Worm (Caenorhabditis elegans) whole organism, L4 larva: ENCODE data around the gene F48E8.2.

Experiments
- F37D6.2 ChIP-seq: sonication (generic microtip); optimal IDR thresholded peaks from 2 replicates; lab custom pipeline; 2016; ENCODE audit warnings: mild to moderate bottlenecking, missing genetic modification characterization, missing compliant biosample characterization
- F49E8.2 ChIP-seq: sonication (generic microtip); optimal IDR thresholded peaks from 2 replicates; lab custom pipeline; 2016; ENCODE audit warnings: missing compliant biosample characterization, mild to moderate bottlenecking, missing genetic modification characterization, borderline replicate concordance
- Y48G9A.11 ChIP-seq: fragments of 200-800 bp; sonication (Bioruptor generic); IDR thresholded peaks from 2 replicates; pipeline ENCODE4 v1.3.6; 2022; ENCODE audit warnings: missing genetic modification reagents, missing genetic modification characterization, missing compliant biosample characterization
- Y75B8A.6 ChIP-seq: fragments of 200-800 bp; sonication (Bioruptor generic); IDR thresholded peaks from 2 replicates; pipeline ENCODE4 v1.3.6; 2022; ENCODE audit warnings: missing genetic modification reagents, missing genetic modification characterization, missing compliant biosample characterization
- aha-1 ChIP-seq: fragments of 150-350 bp; peaks from one replicate; lab custom pipeline; 2014; ENCODE audit warnings: missing biosample characterization, missing genetic modification characterization
- ama-1 ChIP-seq: fragments of 150-350 bp; optimal IDR thresholded peaks from 2 replicates; lab custom pipeline; 2014; ENCODE audit warnings: inconsistent platforms, mixed read lengths
- ceh-28 ChIP-seq: fragments of 150-350 bp; optimal IDR thresholded peaks from 2 replicates; lab custom pipeline; 2014; ENCODE audit warnings: missing biosample characterization, missing genetic modification reagents, missing genetic modification characterization
- ceh-32 ChIP-seq: sonication (generic microtip); optimal IDR thresholded peaks from 2 replicates; lab custom pipeline; 2016; ENCODE audit warnings: mild to moderate bottlenecking, missing genetic modification characterization, missing compliant biosample characterization; ENCODE audit not compliant: poor library complexity
- cey-2 ChIP-seq: sonication (generic microtip); optimal IDR thresholded peaks from 3 replicates; lab custom pipeline; 2017; ENCODE audit warnings: missing genetic modification characterization, mild to moderate bottlenecking, missing compliant biosample characterization, antibody characterized with exemption, borderline replicate concordance; ENCODE audit not compliant: insufficient read depth
- ctbp-1 ChIP-seq: fragments of 200-800 bp; sonication (Bioruptor generic); IDR thresholded peaks from 2 replicates; pipeline ENCODE4 v1.3.6; 2022; ENCODE audit warnings: missing genetic modification reagents, missing genetic modification characterization, missing compliant biosample characterization
- daf-16 ChIP-seq, 3 experiments: sonication (generic microtip); optimal IDR thresholded peaks; 2 replicates each; lab custom pipeline; 2016 to 2017; ENCODE audit warnings: missing genetic modification characterization in 3 of 3, missing genetic modification reagents in 3 of 3, mild to moderate bottlenecking in 2 of 3, missing compliant biosample characterization in 2 of 3, missing biosample characterization in 1 of 3, moderate library complexity in 1 of 3
- dmd-6 ChIP-seq: fragments of 200-800 bp; sonication (Bioruptor generic); IDR thresholded peaks from 2 replicates; pipeline ENCODE4 v1.3.6; 2022; ENCODE audit warnings: missing genetic modification reagents, missing genetic modification characterization, missing compliant biosample characterization
- dmd-8 ChIP-seq: fragments of 200-800 bp; sonication (Bioruptor generic); IDR thresholded peaks from 2 replicates; pipeline ENCODE4 v1.3.6; 2022; ENCODE audit warnings: missing genetic modification characterization, missing compliant biosample characterization
- dpl-1 ChIP-seq: fragments of 150-350 bp; optimal IDR thresholded peaks from 2 replicates; lab custom pipeline; 2014; ENCODE audit warnings: missing biosample characterization, missing genetic modification reagents, missing genetic modification characterization
- duxl-1 ChIP-seq: sonication (generic microtip); optimal IDR thresholded peaks from 2 replicates; lab custom pipeline; 2016; ENCODE audit warnings: mild to moderate bottlenecking, missing genetic modification characterization, moderate library complexity, missing compliant biosample characterization; ENCODE audit not compliant: poor library complexity
- dve-1 ChIP-seq: sonication (generic microtip); optimal IDR thresholded peaks from 2 replicates; lab custom pipeline; 2017; ENCODE audit warnings: antibody characterized with exemption, mild to moderate bottlenecking, missing genetic modification characterization, missing compliant biosample characterization; ENCODE audit not compliant: insufficient read depth
- fkh-10 ChIP-seq: fragments of 150-350 bp; optimal IDR thresholded peaks from 2 replicates; lab custom pipeline; 2014; ENCODE audit warnings: missing biosample characterization, missing genetic modification reagents, missing genetic modification characterization
- hlh-11 ChIP-seq: fragments of 200-800 bp; sonication (Bioruptor generic); optimal IDR thresholded peaks from 2 replicates; lab custom pipeline; 2018; ENCODE audit warnings: mild to moderate bottlenecking, missing genetic modification characterization, missing compliant biosample characterization
- hlh-30 ChIP-seq: sonication (generic microtip); optimal IDR thresholded peaks from 2 replicates; lab custom pipeline; 2017; ENCODE audit warnings: antibody characterized with exemption, mild to moderate bottlenecking, missing genetic modification characterization, missing compliant biosample characterization; ENCODE audit not compliant: insufficient read depth
- lin-13 ChIP-seq: fragments of 150-350 bp; optimal IDR thresholded peaks from 2 replicates; lab custom pipeline; 2014; ENCODE audit warnings: missing biosample characterization, missing genetic modification reagents, missing genetic modification characterization
- lin-38 ChIP-seq: fragments of 200-800 bp; sonication (Bioruptor generic); IDR thresholded peaks from 2 replicates; pipeline ENCODE4 v1.3.6; 2022; ENCODE audit warnings: missing genetic modification reagents, missing genetic modification characterization, missing compliant biosample characterization
- lsy-2 ChIP-seq, 2 experiments: fragments of 150-350 bp in 1 of 2; sonication (generic microtip) in 1 of 2; optimal IDR thresholded peaks; 2 replicates each; lab custom pipeline; 2014 to 2017; ENCODE audit warnings: missing biosample characterization in 2 of 2, missing genetic modification characterization in 2 of 2
- mep-1 ChIP-seq: fragments of 150-350 bp; sonication (generic microtip); optimal IDR thresholded peaks from 3 replicates; lab custom pipeline; 2014; ENCODE audit warnings: missing biosample characterization, missing genetic modification characterization
- mes-2 ChIP-seq: sonication (generic microtip); optimal IDR thresholded peaks from 2 replicates; lab custom pipeline; 2016; ENCODE audit warnings: missing genotype, mild to moderate bottlenecking, missing genetic modification characterization, missing compliant biosample characterization; ENCODE audit not compliant: poor library complexity, severe bottlenecking
- nhr-11 ChIP-seq: fragments of 150-350 bp; optimal IDR thresholded peaks from 2 replicates; lab custom pipeline; 2014; ENCODE audit warnings: missing biosample characterization, missing genetic modification characterization
- nhr-28 ChIP-seq: fragments of 150-350 bp; optimal IDR thresholded peaks from 2 replicates; lab custom pipeline; 2014; ENCODE audit warnings: missing biosample characterization, missing genetic modification characterization
- nhr-6 ChIP-seq: fragments of 150-350 bp; optimal IDR thresholded peaks from 2 replicates; lab custom pipeline; 2014; ENCODE audit warnings: missing biosample characterization, missing genetic modification characterization
- nhr-76 ChIP-seq: fragments of 150-350 bp; optimal IDR thresholded peaks from 2 replicates; lab custom pipeline; 2014; ENCODE audit warnings: missing biosample characterization, missing genetic modification characterization
- pha-4 ChIP-seq, 2 experiments: fragments of 150-350 bp in 1 of 2; fragments of 200-800 bp in 1 of 2; sonication (Bioruptor generic) in 1 of 2; IDR thresholded peaks in 1 of 2; optimal IDR thresholded peaks in 1 of 2; 2 replicates each; pipeline versions ENCODE4 v1.3.6 to Lab custom; 2014 to 2022; ENCODE audit warnings: missing genetic modification characterization in 2 of 2, missing genetic modification reagents in 2 of 2, missing biosample characterization in 1 of 2, missing compliant biosample characterization in 1 of 2
- php-3 ChIP-seq: fragments of 200-800 bp; sonication (Bioruptor generic); IDR thresholded peaks from 2 replicates; pipeline ENCODE4 v1.3.6; 2022; ENCODE audit warnings: missing genetic modification reagents, missing genetic modification characterization, missing compliant biosample characterization
- pqm-1 ChIP-seq: sonication (generic microtip); optimal IDR thresholded peaks from 2 replicates; lab custom pipeline; 2017; ENCODE audit warnings: missing biosample characterization, missing genetic modification characterization
- rbr-2 ChIP-seq: sonication (generic microtip); optimal IDR thresholded peaks from 2 replicates; lab custom pipeline; 2016; ENCODE audit warnings: missing genotype, missing genetic modification characterization, missing compliant biosample characterization
- snpc-4 ChIP-seq: fragments of 150-350 bp; optimal IDR thresholded peaks from 2 replicates; lab custom pipeline; 2014; ENCODE audit warnings: missing biosample characterization, missing genetic modification characterization
- unc-130 ChIP-seq: sonication (generic microtip); optimal IDR thresholded peaks from 2 replicates; lab custom pipeline; 2016; ENCODE audit warnings: missing genetic modification reagents, missing genetic modification characterization, missing compliant biosample characterization
- unc-62 ChIP-seq, 3 experiments: fragments of 150-350 bp in 1 of 3; sonication (generic microtip); optimal IDR thresholded peaks in 2 of 3; peaks in 1 of 3; 1 replicate in 1 of 3; 2 replicates in 2 of 3; lab custom pipeline; 2014 to 2017; ENCODE audit warnings: missing biosample characterization in 3 of 3, missing genetic modification characterization in 3 of 3, missing genetic modification reagents in 3 of 3, missing genotype in 1 of 3
- zip-2 ChIP-seq: fragments of 150-350 bp; optimal IDR thresholded peaks from 2 replicates; lab custom pipeline; 2014; ENCODE audit warnings: missing biosample characterization, missing genetic modification characterization

The F48E8.2 gene

DNA sequence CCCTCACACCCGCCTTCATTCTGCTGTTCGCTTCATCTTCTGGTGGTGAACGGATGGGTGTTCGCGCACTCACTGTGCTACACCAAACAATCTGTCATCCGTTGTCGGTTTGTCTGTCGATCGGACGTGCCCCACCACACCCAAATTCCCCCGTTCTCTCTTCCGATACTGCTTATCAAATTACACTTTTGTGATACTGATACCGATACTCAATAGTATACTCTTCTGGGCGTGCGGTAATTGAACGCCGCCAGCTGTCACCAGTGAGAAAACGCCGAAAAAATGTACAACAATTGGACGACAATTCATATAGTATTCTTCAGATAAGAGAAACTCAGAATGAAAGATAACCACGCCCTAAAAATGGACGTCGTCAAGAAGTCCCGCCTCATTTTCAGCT lies 26.1 kb upstream of the F48E8.2 start:
- TF ChIP-seq pqm-1 (tag; lab: Kevin White, UChicago) (peak; percentile 31), nhr-28 (tag; lab: Kevin White, UChicago) (peak; percentile 19), F37D6.2 (tag; lab: Kevin White, UChicago) (no peak), hlh-11 (tag; lab: Kevin White, UChicago) (peak; percentile 58), dmd-8 (no peak), dmd-6 (GFP tag; lab: Robert Waterston, UW) (peak; percentile 55)

DNA sequence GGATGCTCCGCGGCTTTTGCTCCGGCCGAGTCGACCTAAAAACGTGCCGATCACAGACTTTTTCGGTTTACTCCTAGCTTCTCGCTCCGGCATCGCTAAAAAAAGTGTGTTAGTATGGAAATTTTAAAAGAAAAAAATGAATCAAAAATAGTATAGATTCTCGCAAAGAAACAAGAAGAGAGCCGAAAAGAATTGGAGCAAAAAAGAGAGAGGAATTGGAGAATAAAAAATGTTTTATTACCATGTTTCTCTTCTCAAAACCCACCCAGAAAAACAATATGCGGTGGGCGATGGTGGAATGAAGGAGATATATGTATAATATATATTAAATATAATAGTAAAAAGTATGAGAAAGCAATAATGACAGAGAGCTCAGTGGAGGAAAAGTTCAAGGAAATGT lies 23.6 kb upstream of the F48E8.2 start, which contains the start of gene W03A5.6:
TSS of gene W03A5.6 (minus strand) at position 101 of the 400 bp plus-strand sequence.
- TF ChIP-seq lin-38 (GFP tag; lab: Robert Waterston, UW) (0 out of 2 replicates have a peak, but pooled peaks have one; percentile 16), ctbp-1 (GFP tag; lab: Robert Waterston, UW) (no peak)

DNA sequence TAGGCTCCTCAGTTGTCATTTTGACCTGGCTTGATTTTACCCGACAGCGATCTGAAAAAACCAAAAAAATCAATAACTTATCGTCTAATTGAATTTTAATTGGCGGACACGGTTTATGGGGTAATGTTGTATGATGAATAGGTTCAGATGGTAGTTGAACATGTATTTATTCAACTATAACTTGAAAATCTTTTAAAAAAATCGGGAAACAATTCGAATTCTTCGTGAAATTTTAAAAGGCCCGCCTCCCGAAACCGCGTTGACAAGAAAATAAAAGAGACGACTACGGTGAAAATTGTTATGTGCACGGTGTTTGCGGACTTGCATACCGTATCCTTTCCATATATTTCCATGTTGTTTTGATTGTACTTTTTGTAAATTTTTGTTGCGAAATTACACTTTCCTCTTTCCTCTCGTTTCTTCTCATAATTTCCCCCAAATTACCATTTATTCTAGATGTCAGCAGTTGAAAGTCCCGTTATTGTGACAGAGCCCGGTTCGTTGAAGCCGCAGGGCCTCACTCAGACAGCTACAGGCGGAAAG lies 21.4 kb upstream of the F48E8.2 start, which contains the start of the genes T24G10.2 and disl-2:
TSS of gene T24G10.2 (minus strand) at position 51 of the 543 bp plus-strand sequence.
TSS of gene disl-2 (plus strand) at position 457 of the 543 bp plus-strand sequence.
- peak; percentile 65 for TF ChIP-seq dpl-1 (GFP tag; lab: Kevin White, UChicago)
- peak; percentile 28 for TF ChIP-seq nhr-76 (tag; lab: Kevin White, UChicago)
- peak; percentile 4 for TF ChIP-seq hlh-30
- TF ChIP-seq duxl-1 (tag; lab: Kevin White, UChicago) = no peak
- TF ChIP-seq daf-16 (GFP tag; optimal IDR thresholded peaks at IDR 0.05; lab: Kevin White, UChicago) = no peak
- peak; percentile 48 for TF ChIP-seq daf-16 (tag; optimal IDR thresholded peaks at IDR 0.05; lab: Kevin White, UChicago)
- TF ChIP-seq pha-4 (GFP tag; IDR thresholded peaks at IDR 0.05; lab: Robert Waterston, UW) = no peak
- TF ChIP-seq pha-4 (tag; optimal IDR thresholded peaks at IDR 0.05; lab: Kevin White, UChicago) = peak; percentile 68
- TF ChIP-seq cey-2 (tag; lab: Kevin White, UChicago) = no peak
- TF ChIP-seq dmd-6 (GFP tag; lab: Robert Waterston, UW) = peak; percentile 14; the same call in 1 of the 2 replicates
- TF ChIP-seq rbr-2 (tag; lab: Kevin White, UChicago) = peak; percentile 2
- TF ChIP-seq zip-2 (tag; lab: Kevin White, UChicago) = no peak
- peak; percentile 19 for TF ChIP-seq nhr-28 (tag; lab: Kevin White, UChicago)
- peak; percentile 64 for TF ChIP-seq lin-38 (GFP tag; lab: Robert Waterston, UW)
- TF ChIP-seq ama-1 = peak; percentile 46
- TF ChIP-seq fkh-10 (GFP tag; lab: Kevin White, UChicago) = no peak
- peak; percentile 29 for TF ChIP-seq lin-13
- TF ChIP-seq ceh-32 = no peak
- TF ChIP-seq Y75B8A.6 (GFP tag; lab: Robert Waterston, UW) = no peak
- TF ChIP-seq nhr-6 (tag; lab: Kevin White, UChicago) = peak; percentile 50
- TF ChIP-seq mes-2 (tag; lab: Kevin White, UChicago) = peak; percentile 75
- TF ChIP-seq lsy-2 (tag; optimal IDR thresholded peaks at IDR 0.05; lab: Kevin White, UChicago) = peak; percentile 90 to 99
- no peak for TF ChIP-seq unc-62 (GFP tag; optimal IDR thresholded peaks at IDR 0.05 in 1 of 2; lab: Kevin White, UChicago)
- TF ChIP-seq unc-62 (tag; optimal IDR thresholded peaks at IDR 0.05; lab: Kevin White, UChicago) = no peak
- TF ChIP-seq ceh-28 (tag; lab: Kevin White, UChicago) = peak; percentile 35
- TF ChIP-seq dve-1 (tag; lab: Kevin White, UChicago) = peak; percentile 43
- peak; percentile 32 for TF ChIP-seq mep-1 (tag; lab: Kevin White, UChicago)

DNA sequence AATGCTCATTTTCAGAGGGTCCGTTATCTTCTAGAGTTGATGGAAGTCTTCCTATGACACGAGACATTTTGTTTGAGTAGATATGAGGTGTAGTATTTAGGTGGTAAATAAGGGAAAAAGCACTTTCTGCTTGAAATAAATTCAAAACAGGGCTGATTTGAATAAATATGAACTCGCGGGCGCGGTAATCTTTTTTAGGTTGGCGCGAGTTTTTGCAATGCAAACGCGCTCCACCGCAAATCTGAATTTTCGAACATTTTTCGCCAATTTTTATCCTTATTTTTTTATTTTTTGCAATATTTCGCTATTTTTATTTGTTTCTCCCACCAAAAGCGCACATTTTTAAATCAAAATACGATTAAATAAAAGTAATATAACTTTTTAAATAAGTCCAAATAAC lies 16.0 kb upstream of the F48E8.2 start, which contains the start of gene skpt-1:
TSS of gene skpt-1 (minus strand) at position 219 of the 400 bp plus-strand sequence.
- TF ChIP-seq aha-1 (tag; lab: Kevin White, UChicago) (peak; percentile 78), F49E8.2 (tag; lab: Kevin White, UChicago) (peak; percentile 48), hlh-30 (peak; percentile 65), unc-130 (peak; percentile 73), daf-16 (GFP tag; optimal IDR thresholded peaks at IDR 0.05; lab: Kevin White, UChicago) (no peak), daf-16 (tag; optimal IDR thresholded peaks at IDR 0.05; lab: Kevin White, UChicago) (peak; percentile 15), php-3 (GFP tag; lab: Robert Waterston, UW) (no peak), snpc-4 (tag; lab: Kevin White, UChicago) (no peak), Y48G9A.11 (GFP tag; lab: Robert Waterston, UW) (peak; percentile 72; the same call in 1 of the 2 replicates), mes-2 (tag; lab: Kevin White, UChicago) (peak; percentile 42), lin-38 (GFP tag; lab: Robert Waterston, UW) (peak; percentile 98), dpl-1 (GFP tag; lab: Kevin White, UChicago) (peak; percentile 84), lsy-2 (tag; optimal IDR thresholded peaks at IDR 0.05; lab: Kevin White, UChicago) (peak in 1 of 2 experiments; percentile 74), nhr-11 (no peak)
